Worm (Caenorhabditis elegans) whole organism, L1 larva: ENCODE measurements around the gene F32H5.4.
A peak's percentile ranks its signal among the peaks of the same experiment; 100 is the strongest.

Experiments
- C16A3.4 ChIP-seq: fragments of 150-350 bp; optimal IDR thresholded peaks from 2 replicates; lab custom pipeline; 2014; ENCODE audit warnings: missing biosample characterization, missing genetic modification characterization
- F16B12.6 ChIP-seq: fragments of 150-350 bp; optimal IDR thresholded peaks from 2 replicates; lab custom pipeline; 2014; ENCODE audit warnings: missing biosample characterization, missing genetic modification characterization
- aha-1 ChIP-seq: fragments of 150-350 bp; optimal IDR thresholded peaks from 2 replicates; lab custom pipeline; 2014; ENCODE audit warnings: missing biosample characterization, missing genetic modification characterization
- alr-1 ChIP-seq: fragments of 200-800 bp; sonication (Bioruptor generic); optimal IDR thresholded peaks from 2 replicates; lab custom pipeline; 2018; ENCODE audit warnings: borderline replicate concordance, mild to moderate bottlenecking, missing genetic modification characterization, missing compliant biosample characterization
- blmp-1 ChIP-seq: fragments of 150-350 bp; optimal IDR thresholded peaks from 2 replicates; lab custom pipeline; 2014; ENCODE audit warnings: missing biosample characterization, missing genetic modification characterization
- ceh-63 ChIP-seq: fragments of 200-800 bp; sonication (Bioruptor generic); optimal IDR thresholded peaks from 2 replicates; lab custom pipeline; 2018; ENCODE audit warnings: mild to moderate bottlenecking, missing genetic modification characterization, missing compliant biosample characterization
- ceh-8 ChIP-seq: fragments of 200-800 bp; sonication (Bioruptor generic); optimal IDR thresholded peaks from 2 replicates; lab custom pipeline; 2018; ENCODE audit warnings: mild to moderate bottlenecking, missing genetic modification characterization, moderate library complexity, missing compliant biosample characterization
- ceh-82 ChIP-seq, 3 experiments: fragments of 150-350 bp in 1 of 3; sonication (generic microtip) in 2 of 3; optimal IDR thresholded peaks; 2 replicates each; lab custom pipeline; 2014 to 2017; ENCODE audit warnings: missing biosample characterization in 3 of 3, missing genetic modification characterization in 3 of 3
- ceh-88 ChIP-seq: fragments of 200-800 bp; sonication (Bioruptor generic); IDR thresholded peaks from 2 replicates; pipeline ENCODE4 v1.3.6; 2022; ENCODE audit warnings: missing genetic modification characterization, missing compliant biosample characterization
- ceh-90 ChIP-seq: sonication (generic microtip); optimal IDR thresholded peaks from 2 replicates; lab custom pipeline; 2016; ENCODE audit warnings: missing genetic modification characterization, missing compliant biosample characterization
- ces-1 ChIP-seq: fragments of 150-350 bp; optimal IDR thresholded peaks from 2 replicates; lab custom pipeline; 2014; ENCODE audit warnings: missing biosample characterization, missing genetic modification reagents, missing genetic modification characterization
- dpl-1 ChIP-seq, 3 experiments: fragments of 150-350 bp in 2 of 3; sonication (generic microtip) in 1 of 3; optimal IDR thresholded peaks; 2 replicates each; lab custom pipeline; 2014 to 2017; ENCODE audit warnings: missing biosample characterization in 3 of 3, missing genetic modification characterization in 3 of 3, missing genetic modification reagents in 3 of 3
- dsc-1 ChIP-seq: sonication (generic microtip); optimal IDR thresholded peaks from 2 replicates; lab custom pipeline; 2016; ENCODE audit warnings: mild to moderate bottlenecking, missing genetic modification characterization, missing compliant biosample characterization
- efl-1 ChIP-seq, 4 experiments: fragments of 150-350 bp; optimal IDR thresholded peaks in 3 of 4; peaks in 1 of 4; 1 replicate in 1 of 4; 2 replicates in 3 of 4; lab custom pipeline; 2014; ENCODE audit warnings: missing biosample characterization in 2 of 4, missing genetic modification characterization in 2 of 4, missing genetic modification reagents in 2 of 4
- elt-2 ChIP-seq: sonication (generic microtip); optimal IDR thresholded peaks from 2 replicates; lab custom pipeline; 2016; ENCODE audit warnings: missing genetic modification characterization, mild to moderate bottlenecking, inconsistent platforms, missing compliant biosample characterization, missing genetic modification reagents
- grh-1 ChIP-seq: fragments of 200-800 bp; sonication (Bioruptor generic); IDR thresholded peaks from 2 replicates; pipeline ENCODE4 v1.3.6; 2022; ENCODE audit warnings: missing genetic modification reagents, missing genetic modification characterization, missing compliant biosample characterization
- hlh-4 ChIP-seq: sonication (generic microtip); optimal IDR thresholded peaks from 2 replicates; lab custom pipeline; 2016; ENCODE audit warnings: mild to moderate bottlenecking, missing genetic modification characterization, missing compliant biosample characterization
- isw-1 ChIP-seq: fragments of 200-800 bp; sonication (Bioruptor generic); IDR thresholded peaks from 2 replicates; pipeline ENCODE4 v1.3.6; 2022; ENCODE audit warnings: missing genetic modification characterization, missing compliant biosample characterization
- lin-13 ChIP-seq: fragments of 150-350 bp; optimal IDR thresholded peaks from 2 replicates; lab custom pipeline; 2014; ENCODE audit warnings: missing biosample characterization, missing genetic modification reagents, missing genetic modification characterization
- lin-14 ChIP-seq: fragments of 200-800 bp; sonication (Bioruptor generic); optimal IDR thresholded peaks from 2 replicates; lab custom pipeline; 2018; ENCODE audit warnings: mild to moderate bottlenecking, missing genetic modification characterization, moderate library complexity, missing compliant biosample characterization
- lin-15B ChIP-seq: fragments of 150-350 bp; sonication (generic microtip); optimal IDR thresholded peaks from 3 replicates; lab custom pipeline; 2014; ENCODE audit warnings: missing biosample characterization, missing genetic modification characterization
- lin-35 ChIP-seq, 2 experiments: fragments of 150-350 bp; optimal IDR thresholded peaks; 2 replicates each; lab custom pipeline; 2014; ENCODE audit warnings: missing biosample characterization in 2 of 2, missing genetic modification characterization in 2 of 2, missing genetic modification reagents in 2 of 2
- lsy-2 ChIP-seq, 2 experiments: fragments of 150-350 bp; optimal IDR thresholded peaks; 2 replicates each; lab custom pipeline; 2014; ENCODE audit warnings: missing biosample characterization in 2 of 2, missing genetic modification characterization in 2 of 2
- mdl-1 ChIP-seq, 2 experiments: fragments of 150-350 bp; optimal IDR thresholded peaks; 2 replicates each; lab custom pipeline; 2014 to 2017; ENCODE audit warnings: missing biosample characterization in 2 of 2, missing genetic modification characterization in 2 of 2, inconsistent platforms in 1 of 2
- mep-1 ChIP-seq: fragments of 150-350 bp; optimal IDR thresholded peaks from 2 replicates; lab custom pipeline; 2014; ENCODE audit warnings: missing biosample characterization, missing genetic modification characterization
- nhr-11 ChIP-seq: fragments of 150-350 bp; optimal IDR thresholded peaks from 2 replicates; lab custom pipeline; 2014; ENCODE audit warnings: missing biosample characterization, missing genetic modification characterization
- nhr-12 ChIP-seq: sonication (generic microtip); optimal IDR thresholded peaks from 2 replicates; lab custom pipeline; 2017; ENCODE audit warnings: missing biosample characterization, missing genetic modification characterization
- nhr-19 ChIP-seq: fragments of 200-800 bp; sonication (Bioruptor generic); conservative IDR thresholded peaks from 2 replicates; pipeline ENCODE4 v1.3.6; 2022; ENCODE audit warnings: missing genetic modification characterization, missing compliant biosample characterization
- nhr-20 ChIP-seq: sonication (generic microtip); optimal IDR thresholded peaks from 2 replicates; lab custom pipeline; 2016; ENCODE audit warnings: mild to moderate bottlenecking, missing genetic modification characterization, missing compliant biosample characterization
- nhr-47 ChIP-seq: sonication (generic microtip); optimal IDR thresholded peaks from 2 replicates; lab custom pipeline; 2016; ENCODE audit warnings: mild to moderate bottlenecking, missing genetic modification characterization, moderate library complexity, missing compliant biosample characterization
- nhr-71 ChIP-seq: sonication (generic microtip); optimal IDR thresholded peaks from 2 replicates; lab custom pipeline; 2016; ENCODE audit warnings: mild to moderate bottlenecking, missing genetic modification characterization, moderate library complexity, missing compliant biosample characterization
- nhr-85 ChIP-seq: sonication (generic microtip); peaks from one replicate; lab custom pipeline; 2016; ENCODE audit warnings: missing genetic modification characterization, inconsistent platforms, missing compliant biosample characterization
- nhr-90 ChIP-seq: sonication (generic microtip); optimal IDR thresholded peaks from 2 replicates; lab custom pipeline; 2016; ENCODE audit warnings: mild to moderate bottlenecking, missing genetic modification characterization, missing compliant biosample characterization; ENCODE audit not compliant: poor library complexity
- rnt-1 ChIP-seq: sonication (generic microtip); optimal IDR thresholded peaks from 2 replicates; lab custom pipeline; 2016; ENCODE audit warnings: mild to moderate bottlenecking, missing genetic modification characterization, moderate library complexity, missing compliant biosample characterization
- snpc-4 ChIP-seq: fragments of 150-350 bp; optimal IDR thresholded peaks from 2 replicates; lab custom pipeline; 2014; ENCODE audit warnings: missing biosample characterization, missing genetic modification characterization
- snu-23 ChIP-seq: sonication (generic microtip); optimal IDR thresholded peaks from 2 replicates; lab custom pipeline; 2016; ENCODE audit warnings: missing genetic modification characterization, missing compliant biosample characterization
- sptf-1 ChIP-seq: fragments of 150-350 bp; optimal IDR thresholded peaks from 2 replicates; lab custom pipeline; 2014; ENCODE audit warnings: missing biosample characterization, missing genetic modification characterization
- tbx-2 ChIP-seq: sonication (generic microtip); optimal IDR thresholded peaks from 2 replicates; lab custom pipeline; 2016; ENCODE audit warnings: missing genetic modification characterization, missing compliant biosample characterization
- unc-86 ChIP-seq: sonication (generic microtip); optimal IDR thresholded peaks from 2 replicates; lab custom pipeline; 2016; ENCODE audit warnings: missing genetic modification characterization, missing compliant biosample characterization
- unc-98 ChIP-seq: fragments of 200-800 bp; sonication (Bioruptor generic); IDR thresholded peaks from 2 replicates; pipeline ENCODE4 v1.3.6; 2022; ENCODE audit warnings: missing genetic modification characterization, missing compliant biosample characterization
- xbp-1 ChIP-seq: sonication (generic microtip); optimal IDR thresholded peaks from 2 replicates; lab custom pipeline; 2016; ENCODE audit warnings: missing genetic modification characterization, missing compliant biosample characterization
- zag-1 ChIP-seq: fragments of 150-350 bp; optimal IDR thresholded peaks from 2 replicates; lab custom pipeline; 2014; ENCODE audit warnings: missing biosample characterization, missing genetic modification characterization
- zip-4 ChIP-seq: fragments of 200-800 bp; sonication (Bioruptor generic); optimal IDR thresholded peaks from 2 replicates; lab custom pipeline; 2018; ENCODE audit warnings: mild to moderate bottlenecking, missing genetic modification characterization, moderate library complexity, missing compliant biosample characterization
- ztf-4 ChIP-seq: fragments of 150-350 bp; optimal IDR thresholded peaks from 2 replicates; lab custom pipeline; 2014; ENCODE audit warnings: missing biosample characterization, missing genetic modification characterization

Gene F32H5.4

ce11 chrV:13373643-13374042 lies 13.3 kb downstream of the F32H5.4 start (continued):
- peak; percentile 54 for TF ChIP-seq nhr-71
- TF ChIP-seq nhr-85 (tag; lab: Kevin White, UChicago): peak; percentile 72
- TF ChIP-seq isw-1: no peak
- peak; percentile 52 for TF ChIP-seq nhr-90
- TF ChIP-seq xbp-1 (tag; lab: Kevin White, UChicago): no peak
- no peak for TF ChIP-seq F16B12.6 (tag; lab: Kevin White, UChicago)
- TF ChIP-seq blmp-1 (tag; lab: Kevin White, UChicago): peak; percentile 97
- TF ChIP-seq grh-1 (GFP tag; lab: Robert Waterston, UW): no peak; the same call in 1 of the 2 replicates
- TF ChIP-seq lin-15B (tag; lab: Kevin White, UChicago): no peak
- peak in 1 of 2 experiments; percentile 39 for TF ChIP-seq lsy-2 (tag; optimal IDR thresholded peaks at IDR 0.05; lab: Kevin White, UChicago)
- no peak for TF ChIP-seq zip-4 (GFP tag; lab: Kevin White, UChicago)
- no peak for TF ChIP-seq ceh-82 (tag; optimal IDR thresholded peaks at IDR 0.05; lab: Kevin White, UChicago)
- TF ChIP-seq elt-2 (tag; lab: Kevin White, UChicago): peak; percentile 94

- TF ChIP-seq unc-98 (GFP tag; lab: Robert Waterston, UW) (no peak), tbx-2 (no peak), lin-14 (GFP tag; lab: Kevin White, UChicago) (peak; percentile 84), F16B12.6 (tag; lab: Kevin White, UChicago) (no peak), hlh-4 (no peak), mep-1 (peak; percentile 61), zag-1 (tag; lab: Kevin White, UChicago) (no peak), lsy-2 (tag; optimal IDR thresholded peaks at IDR 0.05; lab: Kevin White, UChicago) (peak; percentile 31 to 61), lin-13 (GFP tag; lab: Kevin White, UChicago) (peak; percentile 14), lin-35 (GFP tag; optimal IDR thresholded peaks at IDR 0.05; lab: Kevin White, UChicago) (peak; percentile 17 to 24), alr-1 (tag; lab: Kevin White, UChicago) (no peak), nhr-19 (GFP tag; lab: Robert Waterston, UW) (no peak), unc-86 (tag; lab: Kevin White, UChicago) (no peak), nhr-47 (tag; lab: Kevin White, UChicago) (peak; percentile 18), snpc-4 (tag; lab: Kevin White, UChicago) (no peak), nhr-12 (tag; lab: Kevin White, UChicago) (no peak), nhr-71 (peak; percentile 56), snu-23 (GFP tag; lab: Kevin White, UChicago) (peak; percentile 31), grh-1 (GFP tag; lab: Robert Waterston, UW) (peak; percentile 94), ceh-82 (tag; optimal IDR thresholded peaks at IDR 0.05; lab: Kevin White, UChicago) (peak in 2 of 3 experiments; percentile 13 to 26), aha-1 (tag; lab: Kevin White, UChicago) (no peak), lin-15B (tag; lab: Kevin White, UChicago) (no peak), ceh-63 (GFP tag; lab: Kevin White, UChicago) (no peak), ceh-90 (tag; lab: Kevin White, UChicago) (no peak), dsc-1 (tag; lab: Kevin White, UChicago) (no peak), C16A3.4 (peak; percentile 23), ceh-8 (GFP tag; lab: Kevin White, UChicago) (no peak), nhr-11 (tag; lab: Kevin White, UChicago) (no peak), nhr-20 (tag; lab: Kevin White, UChicago) (peak; percentile 46), nhr-85 (tag; lab: Kevin White, UChicago) (peak; percentile 97), ztf-4 (tag; lab: Kevin White, UChicago) (peak; percentile 42), sptf-1 (no peak), ceh-88 (no peak), nhr-90 (peak; percentile 45), blmp-1 (tag; lab: Kevin White, UChicago) (peak; percentile 82), dpl-1 (GFP tag; optimal IDR thresholded peaks at IDR 0.05; lab: Kevin White, UChicago) (peak in 1 of 3 experiments; percentile 34), efl-1 (optimal IDR thresholded peaks at IDR 0.05; lab: Kevin White, UChicago) (peak; percentile 19 to 32), efl-1 (GFP tag; optimal IDR thresholded peaks at IDR 0.05 in 1 of 2; lab: Kevin White, UChicago) (peak in 1 of 2 experiments; percentile 50), ces-1 (GFP tag; lab: Kevin White, UChicago) (no peak), rnt-1 (tag; lab: Kevin White, UChicago) (peak; percentile 48), mdl-1 (tag; optimal IDR thresholded peaks at IDR 0.05; lab: Kevin White, UChicago) (no peak)
Observed at ce11 chrV:13374532-13374931, 14.2 kb downstream of the F32H5.4 start.
